Worm (Caenorhabditis elegans) whole organism, young adult: ENCODE data around the gene B0563.18.

Source experiments
- B0336.3 ChIP-seq: fragments of 200-800 bp; sonication (Bioruptor generic); IDR thresholded peaks from 2 replicates; pipeline ENCODE4 v1.3.6; 2022; ENCODE audit warnings: missing genetic modification characterization, missing compliant biosample characterization
- ZK185.1 ChIP-seq: sonication (generic microtip); optimal IDR thresholded peaks from 2 replicates; lab custom pipeline; 2016; ENCODE audit warnings: mild to moderate bottlenecking, missing genetic modification characterization, missing compliant biosample characterization; ENCODE audit not compliant: poor library complexity, severe bottlenecking
- ceh-79 ChIP-seq: sonication (generic microtip); optimal IDR thresholded peaks from 2 replicates; lab custom pipeline; 2017; ENCODE audit warnings: mild to moderate bottlenecking, missing genetic modification characterization, missing compliant biosample characterization
- hlh-12 ChIP-seq: sonication (generic microtip); optimal IDR thresholded peaks from 2 replicates; lab custom pipeline; 2016; ENCODE audit warnings: missing genetic modification characterization, missing compliant biosample characterization
- lin-40 ChIP-seq: sonication (generic microtip); optimal IDR thresholded peaks from 2 replicates; lab custom pipeline; 2016; ENCODE audit warnings: missing genetic modification characterization, mild to moderate bottlenecking, missing compliant biosample characterization, missing genotype, missing genetic modification reagents
- rpc-1 ChIP-seq, 2 experiments: fragments of 150-350 bp in 1 of 2; sonication (generic microtip) in 1 of 2; optimal IDR thresholded peaks; 2 replicates each; lab custom pipeline; 2014 to 2018; ENCODE audit warnings: missing biosample characterization in 1 of 2, missing genetic modification characterization in 1 of 2, missing genetic modification reagents in 1 of 2, missing genotype in 1 of 2
- zfh-2 ChIP-seq: fragments of 200-800 bp; sonication (Bioruptor generic); conservative IDR thresholded peaks from 2 replicates; pipeline ENCODE4 v1.3.6; 2022; ENCODE audit warnings: missing genetic modification reagents, missing genetic modification characterization, missing compliant biosample characterization

B0563.18 gene

ce11 chrX:9213873-9214341 is 41.5 kb downstream of the B0563.18 start, which contains the start of gene C35B8.3 (continued):
- peak; percentile 67 for TF ChIP-seq B0336.3
- no peak for TF ChIP-seq hlh-12 (tag; lab: Kevin White, UChicago)
- peak; percentile 51 for TF ChIP-seq lin-40
- TF ChIP-seq ZK185.1: no peak
- no peak for TF ChIP-seq rpc-1 (optimal IDR thresholded peaks at IDR 0.05; lab: Kevin White, UChicago)
- no peak for TF ChIP-seq rpc-1 (tag; optimal IDR thresholded peaks at IDR 0.05; lab: Kevin White, UChicago)
- TF ChIP-seq ceh-79 (tag; lab: Kevin White, UChicago): no peak
- TF ChIP-seq zfh-2 (GFP tag; lab: Robert Waterston, UW): no peak
